Fruit fly (Drosophila melanogaster): Measurements from ENCODE around the gene Sms.
A peak's percentile ranks its signal among the peaks of the same experiment; 100 is the strongest.

DNA sequence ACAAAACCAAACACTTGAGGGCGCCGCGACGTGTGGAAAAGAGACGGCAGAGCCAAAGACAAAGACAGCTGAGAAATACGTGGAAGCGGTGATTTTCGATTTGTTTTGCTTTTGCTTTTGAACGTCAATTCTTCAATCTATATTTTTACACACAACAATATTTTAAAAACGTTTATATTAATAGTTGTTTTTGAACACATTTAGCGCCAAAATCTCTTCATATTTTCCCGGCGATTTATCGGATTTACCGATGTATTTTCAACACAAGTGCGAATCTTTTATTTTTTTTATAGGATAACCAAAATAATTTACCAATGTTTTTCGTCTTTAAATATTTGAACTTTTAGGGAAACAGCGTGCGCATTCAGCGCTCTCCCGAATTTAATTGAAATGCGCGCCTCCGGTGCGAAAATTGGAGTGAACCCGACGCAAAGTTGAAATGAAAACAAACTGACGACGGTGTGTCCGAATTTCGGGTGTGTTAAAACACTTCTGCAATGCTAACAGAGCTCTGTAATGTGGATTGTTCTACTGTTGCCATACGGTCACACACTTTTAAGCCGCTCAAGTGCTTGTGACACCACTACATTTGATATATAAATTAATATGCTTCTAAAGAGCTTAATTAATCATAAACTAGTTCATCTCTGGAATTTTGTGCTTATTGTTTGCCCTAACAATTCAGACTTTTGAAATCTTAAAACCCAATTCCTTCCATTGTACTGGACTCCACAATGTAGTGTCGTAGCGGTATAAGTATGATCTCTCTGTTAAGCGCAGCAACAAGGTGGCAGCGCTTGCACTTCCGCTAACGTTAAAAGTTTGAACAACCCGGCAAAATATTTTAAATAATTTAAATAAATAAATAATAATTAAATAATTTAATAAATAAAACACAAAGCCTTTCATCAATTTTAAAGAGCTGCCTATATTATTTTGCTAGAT, 10.4 kb downstream of the Sms start, which contains the start of gene app:
- TF ChIP-seq CG17806 (tag; optimal IDR thresholded peaks at IDR 0.05) (peak; percentile 99), Ets98B (GFP tag; IDR thresholded peaks at IDR 0.05) (peak; percentile 94), rn (GFP tag; IDR thresholded peaks at IDR 0.05) (peak; percentile 74), CG4496 (GFP tag; IDR thresholded peaks at IDR 0.05) (peak; percentile 98), gl (tag; optimal IDR thresholded peaks at IDR 0.05) (peak; percentile 81), CG9948 (tag; optimal IDR thresholded peaks at IDR 0.05) (peak; percentile 84), EcR (GFP tag; optimal IDR thresholded peaks at IDR 0.05) (no peak), CG32121 (GFP tag; IDR thresholded peaks at IDR 0.05) (peak; percentile 91), CG14655 (GFP tag; optimal IDR thresholded peaks at IDR 0.05) (peak; percentile 94)

Measured in whole organism, pupa.